Fruit fly (Drosophila melanogaster) whole organism, embryonic: ENCODE data around the gene Arp2.

Experiments
- Aef1 ChIP-seq: fragments of 200-800 bp; sonication (Bioruptor generic); IDR thresholded peaks from 3 replicates; pipeline ENCODE4 v1.3.6; 2022; ENCODE audit warnings: missing biosample characterization, missing genetic modification characterization
- CG11456 ChIP-seq: fragments of 200-800 bp; sonication (Bioruptor generic); IDR thresholded peaks from 3 replicates; pipeline ENCODE4 v1.3.6; 2022; ENCODE audit warnings: missing biosample characterization, missing genetic modification characterization
- CG11560 ChIP-seq: fragments of 200-800 bp; sonication (Bioruptor generic); IDR thresholded peaks from 3 replicates; pipeline ENCODE4 v1.3.6; 2022; ENCODE audit warnings: missing biosample characterization, missing genetic modification characterization
- CG15514 ChIP-seq: fragments of 200-800 bp; sonication (Bioruptor generic); optimal IDR thresholded peaks from 3 replicates; lab custom pipeline; 2017; ENCODE audit warnings: missing biosample characterization, missing genetic modification characterization, mild to moderate bottlenecking, moderate library complexity, missing genetic modification reagents
- CG17568 ChIP-seq: fragments of 200-800 bp; sonication (Bioruptor generic); optimal IDR thresholded peaks from 2 replicates; lab custom pipeline; 2018; ENCODE audit warnings: missing biosample characterization, mild to moderate bottlenecking, missing genetic modification characterization, moderate library complexity
- CG2120 ChIP-seq: fragments of 200-800 bp; sonication (Bioruptor generic); optimal IDR thresholded peaks from 3 replicates; lab custom pipeline; 2016; ENCODE audit warnings: missing biosample characterization, missing genetic modification characterization
- CG2129 ChIP-seq: fragments of 200-800 bp; sonication (Bioruptor generic); IDR thresholded peaks from 2 replicates; pipeline ENCODE4 v1.3.6; 2022; ENCODE audit warnings: missing biosample characterization, missing genetic modification characterization; ENCODE audit not compliant: partially characterized antibody
- CG30020 ChIP-seq: fragments of 200-800 bp; optimal IDR thresholded peaks from 2 replicates; lab custom pipeline; 2019; ENCODE audit warnings: missing biosample characterization, mild to moderate bottlenecking, missing genetic modification characterization, moderate library complexity
- CG30403 ChIP-seq: fragments of 200-800 bp; sonication (Bioruptor generic); optimal IDR thresholded peaks from 3 replicates; lab custom pipeline; 2016; ENCODE audit warnings: missing biosample characterization, missing genetic modification characterization
- CG3407 ChIP-seq: fragments of 200-800 bp; sonication (Bioruptor generic); optimal IDR thresholded peaks from 2 replicates; lab custom pipeline; 2018; ENCODE audit warnings: missing biosample characterization, mild to moderate bottlenecking, missing genetic modification characterization
- CG7271 ChIP-seq: fragments of 200-800 bp; sonication (Bioruptor generic); optimal IDR thresholded peaks from 2 replicates; lab custom pipeline; 2018; ENCODE audit warnings: missing biosample characterization, mild to moderate bottlenecking, missing genetic modification characterization, moderate library complexity
- CG7928 ChIP-seq: fragments of 200-800 bp; sonication (Bioruptor generic); optimal IDR thresholded peaks from 2 replicates; lab custom pipeline; 2017; ENCODE audit warnings: missing biosample characterization, mild to moderate bottlenecking, missing genetic modification characterization
- CG7963 ChIP-seq: fragments of 200-800 bp; sonication (Bioruptor generic); IDR thresholded peaks from 3 replicates; pipeline ENCODE4 v1.3.6; 2022; ENCODE audit warnings: missing biosample characterization, missing genetic modification characterization; ENCODE audit not compliant: partially characterized antibody
- CG9609 ChIP-seq: fragments of 200-800 bp; sonication (Bioruptor generic); optimal IDR thresholded peaks from 3 replicates; lab custom pipeline; 2016; ENCODE audit warnings: missing biosample characterization, missing genetic modification characterization
- CG9727 ChIP-seq: fragments of 200-800 bp; sonication (Bioruptor generic); optimal IDR thresholded peaks from 3 replicates; lab custom pipeline; 2017; ENCODE audit warnings: missing biosample characterization, mild to moderate bottlenecking, missing genetic modification characterization
- CG9797 ChIP-seq: fragments of 200-800 bp; sonication (Bioruptor generic); optimal IDR thresholded peaks from 3 replicates; lab custom pipeline; 2018; ENCODE audit warnings: missing biosample characterization, mild to moderate bottlenecking, missing genetic modification characterization
- CG9932 ChIP-seq: fragments of 200-800 bp; sonication (Bioruptor generic); IDR thresholded peaks from 2 replicates; pipeline ENCODE4 v1.3.6; 2022; ENCODE audit warnings: missing biosample characterization, missing genetic modification characterization
- CTCF ChIP-seq: fragments of 200-800 bp; sonication (Bioruptor generic); optimal IDR thresholded peaks from 2 replicates; lab custom pipeline; 2017; ENCODE audit warnings: missing biosample characterization, mild to moderate bottlenecking, missing genetic modification characterization, moderate library complexity
- CoRest ChIP-seq: fragments of 200-800 bp; sonication (Bioruptor generic); optimal IDR thresholded peaks from 3 replicates; lab custom pipeline; 2018; ENCODE audit warnings: missing biosample characterization, mild to moderate bottlenecking, missing genetic modification characterization, moderate library complexity
- Doc2 ChIP-seq: fragments of 200-800 bp; sonication (Bioruptor generic); IDR thresholded peaks from 2 replicates; pipeline ENCODE4 v1.3.6; 2022; ENCODE audit warnings: missing biosample characterization, missing genetic modification characterization
- Doc3 ChIP-seq: fragments of 200-800 bp; sonication (Bioruptor generic); IDR thresholded peaks from 3 replicates; pipeline ENCODE4 v1.3.6; 2022; ENCODE audit warnings: missing biosample characterization, missing genetic modification characterization; ENCODE audit not compliant: partially characterized antibody
- Dp ChIP-seq: fragments of 200-800 bp; sonication (Bioruptor generic); optimal IDR thresholded peaks from 2 replicates; lab custom pipeline; 2018; ENCODE audit warnings: missing biosample characterization, mild to moderate bottlenecking, missing genetic modification characterization, moderate library complexity
- E2f2 ChIP-seq: fragments of 200-800 bp; sonication (Bioruptor generic); IDR thresholded peaks from 2 replicates; pipeline ENCODE4 v1.3.6; 2022; ENCODE audit warnings: missing biosample characterization, missing genetic modification characterization
- Ets65A ChIP-seq: fragments of 200-800 bp; sonication (Bioruptor generic); peaks from one replicate; lab custom pipeline; 2016; ENCODE audit warnings: missing biosample characterization, missing genetic modification characterization
- HLH4C ChIP-seq: fragments of 200-800 bp; sonication (Bioruptor generic); IDR thresholded peaks from 3 replicates; pipeline ENCODE4 v1.3.6; 2022; ENCODE audit warnings: missing biosample characterization, missing genetic modification characterization; ENCODE audit not compliant: partially characterized antibody
- MBD-R2 ChIP-seq: fragments of 200-800 bp; sonication (Bioruptor generic); IDR thresholded peaks from 2 replicates; pipeline ENCODE4 v1.3.6; 2022; ENCODE audit warnings: missing biosample characterization, missing genetic modification characterization
- Max ChIP-seq: fragments of 200-800 bp; sonication (Bioruptor generic); optimal IDR thresholded peaks from 2 replicates; lab custom pipeline; 2016; ENCODE audit warnings: missing biosample characterization, mild to moderate bottlenecking, missing genetic modification characterization
- Nf-YC ChIP-seq: fragments of 200-800 bp; optimal IDR thresholded peaks from 3 replicates; lab custom pipeline; 2019; ENCODE audit warnings: missing biosample characterization, mild to moderate bottlenecking, missing genetic modification characterization, moderate library complexity
- Rfx ChIP-seq: fragments of 200-800 bp; sonication (Bioruptor generic); IDR thresholded peaks from 2 replicates; pipeline ENCODE4 v1.3.6; 2022; ENCODE audit warnings: missing biosample characterization, missing genetic modification characterization
- Sin3A ChIP-seq: fragments of >200 bp; optimal IDR thresholded peaks from 2 replicates; lab custom pipeline; 2018
- ac ChIP-seq: fragments of 200-800 bp; sonication (Bioruptor generic); optimal IDR thresholded peaks from 3 replicates; lab custom pipeline; 2017; ENCODE audit warnings: missing biosample characterization, mild to moderate bottlenecking, missing genetic modification characterization
- ara ChIP-seq: fragments of 200-800 bp; sonication (Bioruptor generic); IDR thresholded peaks from 2 replicates; pipeline ENCODE4 v1.3.6; 2022; ENCODE audit warnings: missing biosample characterization, missing genetic modification characterization
- bsh ChIP-seq, 2 experiments: fragments of 200-800 bp; sonication (Bioruptor generic); optimal IDR thresholded peaks; 2 replicates each; lab custom pipeline; 2017 to 2018; ENCODE audit warnings: mild to moderate bottlenecking in 2 of 2, missing biosample characterization in 2 of 2, missing genetic modification characterization in 2 of 2, moderate library complexity in 1 of 2
- chif ChIP-seq, 2 experiments: fragments of 200-800 bp; sonication (Bioruptor generic); optimal IDR thresholded peaks; 3 replicates each; lab custom pipeline; 2016; ENCODE audit warnings: missing biosample characterization in 2 of 2, missing genetic modification characterization in 2 of 2
- chinmo ChIP-seq: fragments of 200-800 bp; sonication (Bioruptor generic); IDR thresholded peaks from 4 replicates; pipeline ENCODE4 v1.3.6; 2022; ENCODE audit warnings: missing biosample characterization, missing genetic modification characterization; ENCODE audit not compliant: partially characterized antibody
- en ChIP-seq: fragments of 200-800 bp; sonication (Bioruptor generic); optimal IDR thresholded peaks from 2 replicates; lab custom pipeline; 2016; ENCODE audit warnings: missing biosample characterization, missing genetic modification characterization
- ham ChIP-seq: fragments of 200-800 bp; sonication (Bioruptor generic); IDR thresholded peaks from 2 replicates; pipeline ENCODE4 v1.3.6; 2022; ENCODE audit warnings: missing biosample characterization, missing genetic modification characterization
- hb ChIP-seq: fragments of 200-800 bp; sonication (Bioruptor generic); IDR thresholded peaks from 3 replicates; pipeline ENCODE4 v1.3.6; 2022; ENCODE audit warnings: missing biosample characterization, missing genetic modification characterization; ENCODE audit not compliant: partially characterized antibody
- hbn ChIP-seq: fragments of 200-800 bp; sonication (Bioruptor generic); IDR thresholded peaks from 2 replicates; pipeline ENCODE4 v1.3.6; 2022; ENCODE audit warnings: missing biosample characterization, missing genetic modification characterization; ENCODE audit not compliant: partially characterized antibody
- inv ChIP-seq: fragments of 200-800 bp; sonication (Bioruptor generic); IDR thresholded peaks from 2 replicates; pipeline ENCODE4 v1.3.6; 2022; ENCODE audit warnings: missing biosample characterization, missing genetic modification characterization; ENCODE audit not compliant: partially characterized antibody
- ken ChIP-seq: fragments of 200-800 bp; sonication (Bioruptor generic); IDR thresholded peaks from 3 replicates; pipeline ENCODE4 v1.3.6; 2022; ENCODE audit warnings: missing biosample characterization, missing genetic modification characterization
- luna ChIP-seq: fragments of 200-800 bp; sonication (Bioruptor generic); optimal IDR thresholded peaks from 2 replicates; lab custom pipeline; 2016; ENCODE audit warnings: missing biosample characterization, missing genetic modification characterization
- mld ChIP-seq: fragments of 200-800 bp; sonication (Bioruptor generic); IDR thresholded peaks from 3 replicates; pipeline ENCODE4 v1.3.6; 2022; ENCODE audit warnings: missing biosample characterization, missing genetic modification characterization; ENCODE audit not compliant: partially characterized antibody
- onecut ChIP-seq: fragments of 200-800 bp; sonication (Bioruptor generic); IDR thresholded peaks from 2 replicates; pipeline ENCODE4 v1.3.6; 2022; ENCODE audit warnings: missing biosample characterization, missing genetic modification characterization
- peb ChIP-seq: fragments of 200-800 bp; sonication (Bioruptor generic); IDR thresholded peaks from 2 replicates; pipeline ENCODE4 v1.3.6; 2022; ENCODE audit warnings: missing biosample characterization, missing genetic modification characterization
- scrt ChIP-seq: fragments of 200-800 bp; sonication (Bioruptor generic); optimal IDR thresholded peaks from 2 replicates; lab custom pipeline; 2018; ENCODE audit warnings: missing biosample characterization, mild to moderate bottlenecking, missing genetic modification characterization, moderate library complexity
- slbo ChIP-seq: fragments of 200-800 bp; sonication (Bioruptor generic); IDR thresholded peaks from 2 replicates; pipeline ENCODE4 v1.3.6; 2022; ENCODE audit warnings: missing biosample characterization, missing genetic modification characterization
- sob ChIP-seq: fragments of 200-800 bp; sonication (Bioruptor generic); IDR thresholded peaks from 2 replicates; pipeline ENCODE4 v1.3.6; 2022; ENCODE audit warnings: missing biosample characterization, missing genetic modification characterization
- vnd ChIP-seq: fragments of 200-800 bp; sonication (Bioruptor generic); IDR thresholded peaks from 3 replicates; pipeline ENCODE4 v1.3.6; 2022; ENCODE audit warnings: missing biosample characterization, missing genetic modification characterization; ENCODE audit not compliant: partially characterized antibody

Gene Arp2

dm6 chrX:16587021-16587667 is 33.4 kb upstream of the Arp2 start, which contains the start of gene CanA-14F (continued):
- TF ChIP-seq Aef1 (no peak), CG17568 (GFP tag; lab: Kevin White, UChicago) (no peak), ken (GFP tag; lab: Robert Waterston, UW) (no peak), CG2129 (GFP tag; lab: Robert Waterston, UW) (no peak), E2f2 (GFP tag; lab: Robert Waterston, UW) (peak; percentile 20; the same call in 1 of the 2 replicates), CG9727 (GFP tag; lab: Kevin White, UChicago) (no peak), CTCF (GFP tag; lab: Kevin White, UChicago) (peak; percentile 19), ham (GFP tag; lab: Robert Waterston, UW) (no peak), CG15514 (GFP tag; lab: Kevin White, UChicago) (peak; percentile 55), CoRest (tag; lab: Kevin White, UChicago) (peak; percentile 22), Doc3 (GFP tag; lab: Robert Waterston, UW) (0 out of 3 replicates have a peak, but pooled peaks have one; percentile 32), onecut (GFP tag; lab: Robert Waterston, UW) (peak; percentile 62; the same call in 1 of the 2 replicates), Sin3A (lab: Kevin White, UChicago) (no peak), CG2120 (GFP tag; lab: Kevin White, UChicago) (peak; percentile 21), CG7963 (GFP tag; lab: Robert Waterston, UW) (0 out of 3 replicates have a peak, but pooled peaks have one; percentile 25), Rfx (GFP tag; lab: Robert Waterston, UW) (0 out of 2 replicates have a peak, but pooled peaks have one; percentile 15), CG9932 (GFP tag; lab: Robert Waterston, UW) (peak; percentile 46; the same call in 1 of the 2 replicates), CG7271 (tag; lab: Kevin White, UChicago) (no peak), HLH4C (GFP tag; lab: Robert Waterston, UW) (peak; percentile 72), luna (GFP tag; lab: Kevin White, UChicago) (no peak), hbn (GFP tag; lab: Robert Waterston, UW) (peak; percentile 52; the same call in 1 of the 2 replicates), inv (peak; percentile 53), CG11560 (tag; lab: Robert Waterston, UW) (peak; percentile 70; the same call in 2 of the 3 replicates), CG30020 (tag; lab: Kevin White, UChicago) (no peak), MBD-R2 (GFP tag; lab: Robert Waterston, UW) (peak; percentile 28; the same call in 1 of the 2 replicates), CG9609 (no peak), CG9797 (GFP tag; lab: Kevin White, UChicago) (peak; percentile 48), chif (GFP tag; optimal IDR thresholded peaks at IDR 0.05; lab: Kevin White, UChicago) (no peak), ac (GFP tag; lab: Kevin White, UChicago) (no peak), CG30403 (peak; percentile 23), Dp (GFP tag; lab: Kevin White, UChicago) (peak; percentile 21), vnd (GFP tag; lab: Robert Waterston, UW) (peak; percentile 55; the same call in 2 of the 3 replicates), en (GFP tag; lab: Kevin White, UChicago) (no peak), chinmo (GFP tag; lab: Robert Waterston, UW) (0 out of 4 replicates have a peak, but pooled peaks have one; percentile 61), CG7928 (GFP tag; lab: Kevin White, UChicago) (no peak), mld (peak; percentile 65; the same call in 1 of the 3 replicates), Ets65A (GFP tag; lab: Kevin White, UChicago) (peak; percentile 68), scrt (GFP tag; lab: Kevin White, UChicago) (no peak), Doc2 (GFP tag; lab: Robert Waterston, UW) (no peak), ara (GFP tag; lab: Robert Waterston, UW) (no peak), CG11456 (GFP tag; lab: Robert Waterston, UW) (no peak), slbo (peak; percentile 27; the same call in 1 of the 2 replicates), peb (GFP tag; lab: Robert Waterston, UW) (no peak), sob (GFP tag; lab: Robert Waterston, UW) (no peak), Nf-YC (tag; lab: Kevin White, UChicago) (peak; percentile 14), CG3407 (GFP tag; lab: Kevin White, UChicago) (no peak), hb (peak; percentile 73; the same call in 2 of the 3 replicates), bsh (GFP tag; optimal IDR thresholded peaks at IDR 0.05; lab: Kevin White, UChicago) (no peak), Max (no peak)
